Fruit fly (Drosophila melanogaster): ENCODE data around the gene CG42588.

CG42588 gene

DNA sequence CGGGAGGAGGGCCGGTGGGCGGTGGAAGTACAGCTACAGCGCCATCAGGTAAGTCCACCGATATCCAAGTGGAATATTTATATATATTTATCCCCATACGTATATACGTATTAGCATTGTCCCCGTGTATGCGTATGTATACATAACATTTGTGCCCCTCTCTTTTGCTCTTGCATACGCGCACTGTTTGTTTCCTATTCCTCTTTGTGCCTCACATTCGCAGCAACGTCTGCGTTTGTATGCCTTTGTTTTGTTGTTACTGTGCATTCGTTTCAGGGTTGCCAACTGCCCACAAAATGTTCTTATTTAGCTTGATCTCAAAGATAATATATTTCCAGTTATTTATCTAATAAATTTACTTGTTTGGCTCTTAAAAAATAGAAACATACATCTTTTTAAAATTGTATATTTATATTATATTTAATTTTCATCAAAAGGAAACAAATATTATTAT is 7.7 kb upstream of the CG42588 start (continued):
- TF ChIP-seq CG10366 (GFP tag; IDR thresholded peaks at IDR 0.05) (peak; percentile 45), D (optimal IDR thresholded peaks at IDR 0.05) (no peak), D (GFP tag; optimal IDR thresholded peaks at IDR 0.05) (peak; percentile 51), Sry-β (GFP tag; optimal IDR thresholded peaks at IDR 0.05) (no peak), pros (GFP tag; optimal IDR thresholded peaks at IDR 0.05) (no peak), D19B (GFP tag; optimal IDR thresholded peaks at IDR 0.05) (peak; percentile 35), unpg (GFP tag; optimal IDR thresholded peaks at IDR 0.05) (peak; percentile 68), CG8765 (GFP tag; IDR thresholded peaks at IDR 0.05) (no peak), CG3726 (GFP tag; IDR thresholded peaks at IDR 0.05) (no peak), Pdp1 (GFP tag; optimal IDR thresholded peaks at IDR 0.05) (peak in 1 of 2 experiments; percentile 58), ro (GFP tag; IDR thresholded peaks at IDR 0.05) (no peak), ERR (GFP tag; optimal IDR thresholded peaks at IDR 0.05) (no peak), sug (tag; optimal IDR thresholded peaks at IDR 0.05) (peak; percentile 33), Trl (optimal IDR thresholded peaks at IDR 0.05) (peak in 1 of 2 experiments; percentile 37), Trl (GFP tag; optimal IDR thresholded peaks at IDR 0.05) (no peak), NC2α (GFP tag; optimal IDR thresholded peaks at IDR 0.05) (no peak), twi (tag; optimal IDR thresholded peaks at IDR 0.05) (no peak), CG5245 (GFP tag; optimal IDR thresholded peaks at IDR 0.05) (peak; percentile 21), CG8290 (GFP tag; optimal IDR thresholded peaks at IDR 0.05) (no peak), CG8290 (tag; optimal IDR thresholded peaks at IDR 0.05) (peak in 1 of 2 experiments; percentile 39), Gug (GFP tag; IDR thresholded peaks at IDR 0.05) (no peak), stwl (tag; optimal IDR thresholded peaks at IDR 0.05) (peak; percentile 56), fd64A (GFP tag; optimal IDR thresholded peaks at IDR 0.05) (no peak), YL-1 (GFP tag; optimal IDR thresholded peaks at IDR 0.05) (peak; percentile 80), CG34376 (GFP tag; optimal IDR thresholded peaks at IDR 0.05) (peak; percentile 72), nmo (GFP tag; optimal IDR thresholded peaks at IDR 0.05) (no peak), CG32772 (GFP tag; IDR thresholded peaks at IDR 0.05) (no peak), CG10979 (tag; optimal IDR thresholded peaks at IDR 0.05) (peak; percentile 61), CG9727 (GFP tag; optimal IDR thresholded peaks at IDR 0.05) (peak; percentile 46), gcm (GFP tag; optimal IDR thresholded peaks at IDR 0.05) (peak; percentile 64), CG6272 (GFP tag; IDR thresholded peaks at IDR 0.05) (no peak), CG30431 (GFP tag; optimal IDR thresholded peaks at IDR 0.05) (no peak), br (optimal IDR thresholded peaks at IDR 0.05) (no peak), cas (GFP tag; IDR thresholded peaks at IDR 0.05) (no peak), Eip74EF (GFP tag; optimal IDR thresholded peaks at IDR 0.05) (peak in 1 of 2 experiments; percentile 40), CG12299 (tag; optimal IDR thresholded peaks at IDR 0.05) (peak; percentile 68), CG8359 (GFP tag; optimal IDR thresholded peaks at IDR 0.05; ENCODE audit: borderline replicate concordance) (no peak), E2f1 (GFP tag; IDR thresholded peaks at IDR 0.05) (0 out of 2 replicates have a peak, but pooled peaks have one; percentile 19), CG15514 (GFP tag; optimal IDR thresholded peaks at IDR 0.05) (peak; percentile 41), tap (tag; optimal IDR thresholded peaks at IDR 0.05) (peak; percentile 69), CG2712 (tag; optimal IDR thresholded peaks at IDR 0.05) (peak; percentile 79), abd-A (tag; optimal IDR thresholded peaks at IDR 0.05) (no peak), nerfin-2 (GFP tag; IDR thresholded peaks at IDR 0.05; ENCODE audit: partially characterized antibody) (no peak), dpn (GFP tag; optimal IDR thresholded peaks at IDR 0.05) (peak in 1 of 2 experiments; percentile 60), Dip3 (GFP tag; optimal IDR thresholded peaks at IDR 0.05) (no peak), CG14441 (GFP tag; IDR thresholded peaks at IDR 0.05) (0 out of 2 replicates have a peak, but pooled peaks have one; percentile 14), Ptx1 (GFP tag; IDR thresholded peaks at IDR 0.05) (peak; percentile 57), CTCF (GFP tag; optimal IDR thresholded peaks at IDR 0.05) (peak; percentile 7), CG3281 (GFP tag; optimal IDR thresholded peaks at IDR 0.05) (peak; percentile 59), caup (GFP tag; optimal IDR thresholded peaks at IDR 0.05; ENCODE audit: severe bottlenecking) (peak; percentile 32), HLH4C (GFP tag; IDR thresholded peaks at IDR 0.05; ENCODE audit: partially characterized antibody) (no peak), kah (GFP tag; optimal IDR thresholded peaks at IDR 0.05) (no peak)
